Fruit fly (Drosophila melanogaster): ENCODE measurements around the gene CG17597.
A peak's percentile ranks its signal among the peaks of the same experiment; 100 is the strongest.

CG17597 gene

DNA sequence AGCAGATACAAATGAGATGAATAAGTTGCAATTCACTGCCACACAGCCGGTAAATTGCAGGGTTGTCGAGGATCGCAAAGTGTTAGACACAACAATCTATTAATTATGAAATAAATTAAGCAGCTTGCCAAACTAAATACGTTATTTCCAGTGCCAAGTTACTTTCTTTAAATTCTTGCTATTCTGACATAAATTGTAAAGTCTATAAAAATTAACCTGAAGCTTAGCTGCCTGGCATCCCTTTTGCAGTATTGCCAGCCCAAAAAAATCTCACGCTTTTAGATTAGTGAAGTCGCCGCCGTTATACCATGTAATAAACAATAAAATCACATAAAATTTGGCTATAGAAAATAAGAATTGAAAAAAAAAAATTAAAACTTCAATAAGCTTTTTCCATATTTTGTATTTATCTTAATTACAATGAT lies 26.7 kb upstream of the CG17597 start (continued):
- TF ChIP-seq vfl (GFP tag; optimal IDR thresholded peaks at IDR 0.05) (peak; percentile 87), CG2875 (GFP tag; optimal IDR thresholded peaks at IDR 0.05) (peak; percentile 76), pan (optimal IDR thresholded peaks at IDR 0.05) (no peak), pan (GFP tag; optimal IDR thresholded peaks at IDR 0.05 in 1 of 2, IDR thresholded peaks at IDR 0.05 in 1 of 2) (peak in 1 of 2 experiments; percentile 95), nom (GFP tag; optimal IDR thresholded peaks at IDR 0.05) (peak; percentile 90), CG31441 (GFP tag; IDR thresholded peaks at IDR 0.05) (peak; percentile 89), CG6254 (GFP tag; optimal IDR thresholded peaks at IDR 0.05) (peak; percentile 84), CG16863 (GFP tag; optimal IDR thresholded peaks at IDR 0.05) (peak; percentile 82), CG7839 (tag; optimal IDR thresholded peaks at IDR 0.05) (peak; percentile 89), CG15269 (tag; optimal IDR thresholded peaks at IDR 0.05) (peak; percentile 93), C15 (GFP tag; IDR thresholded peaks at IDR 0.05) (peak; percentile 79; the same call in 1 of the 3 replicates), CG12942 (GFP tag; optimal IDR thresholded peaks at IDR 0.05) (peak; percentile 79), grn (GFP tag; optimal IDR thresholded peaks at IDR 0.05) (peak; percentile 8), CG12659 (GFP tag; optimal IDR thresholded peaks at IDR 0.05) (peak; percentile 95), CG11696 (GFP tag; IDR thresholded peaks at IDR 0.05) (peak; percentile 86), Bdp1 (GFP tag; optimal IDR thresholded peaks at IDR 0.05) (peak; percentile 85), en (GFP tag; optimal IDR thresholded peaks at IDR 0.05) (peak; percentile 75), br (optimal IDR thresholded peaks at IDR 0.05) (no peak), CG9797 (GFP tag; optimal IDR thresholded peaks at IDR 0.05) (peak; percentile 0), lmd (GFP tag; IDR thresholded peaks at IDR 0.05) (peak; percentile 84), grau (tag; optimal IDR thresholded peaks at IDR 0.05) (peak; percentile 92), dan (GFP tag; IDR thresholded peaks at IDR 0.05) (0 out of 2 replicates have a peak, but pooled peaks have one; percentile 13), NK7.1 (GFP tag; optimal IDR thresholded peaks at IDR 0.05) (peak; percentile 68), lab (GFP tag; optimal IDR thresholded peaks at IDR 0.05) (peak; percentile 95), Camta (GFP tag; optimal IDR thresholded peaks at IDR 0.05) (peak; percentile 90), kah (GFP tag; optimal IDR thresholded peaks at IDR 0.05) (peak; percentile 82), CG12769 (tag; optimal IDR thresholded peaks at IDR 0.05) (peak; percentile 94), D19B (GFP tag; optimal IDR thresholded peaks at IDR 0.05) (peak; percentile 98), CG13287 (GFP tag; IDR thresholded peaks at IDR 0.05; ENCODE audit: partially characterized antibody) (peak; percentile 54), usp (GFP tag; optimal IDR thresholded peaks at IDR 0.05) (no peak), chn (GFP tag; optimal IDR thresholded peaks at IDR 0.05) (peak; percentile 94), CHES-1-like (GFP tag; optimal IDR thresholded peaks at IDR 0.05) (peak; percentile 85), CG8388 (GFP tag; optimal IDR thresholded peaks at IDR 0.05) (peak; percentile 89), D19A (tag; optimal IDR thresholded peaks at IDR 0.05) (peak; percentile 70), CG11723 (GFP tag; optimal IDR thresholded peaks at IDR 0.05) (peak; percentile 76), Side (GFP tag; optimal IDR thresholded peaks at IDR 0.05) (peak; percentile 70), CG8478 (optimal IDR thresholded peaks at IDR 0.05) (no peak), Max (GFP tag; optimal IDR thresholded peaks at IDR 0.05) (peak; percentile 59), Sry-β (GFP tag; optimal IDR thresholded peaks at IDR 0.05) (peak; percentile 67), CG33213 (GFP tag; optimal IDR thresholded peaks at IDR 0.05) (peak; percentile 64), dmrt99B (tag; optimal IDR thresholded peaks at IDR 0.05) (peak; percentile 90), Ravus (GFP tag; IDR thresholded peaks at IDR 0.05) (peak; percentile 69), CG1529 (GFP tag; optimal IDR thresholded peaks at IDR 0.05) (peak; percentile 87), NC2β (GFP tag; optimal IDR thresholded peaks at IDR 0.05) (peak; percentile 87), CG7745 (tag; optimal IDR thresholded peaks at IDR 0.05) (no peak), Dbx (GFP tag; IDR thresholded peaks at IDR 0.05) (peak; percentile 88), Abd-B (GFP tag; optimal IDR thresholded peaks at IDR 0.05) (peak; percentile 87), CG12744 (GFP tag; optimal IDR thresholded peaks at IDR 0.05) (peak; percentile 84), Aef1 (GFP tag; IDR thresholded peaks at IDR 0.05) (peak; percentile 88), sens-2 (GFP tag; IDR thresholded peaks at IDR 0.05) (peak; percentile 76), chinmo (GFP tag; IDR thresholded peaks at IDR 0.05; ENCODE audit: partially characterized antibody) (no peak), bowl (GFP tag; IDR thresholded peaks at IDR 0.05) (peak; percentile 88)

Data from whole organism, embryonic.